Worm (Caenorhabditis elegans) whole organism, L4 larva: ENCODE data around the gene D1086.19.
"Not testable (repeated sequence)": the region's sequence is repeated elsewhere in the genome, so short reads cannot be mapped to it uniquely, and the experiment has no call there.

Experiments
- ama-1 ChIP-seq: fragments of 150-350 bp; optimal IDR thresholded peaks from 2 replicates; lab custom pipeline; 2014; ENCODE audit warnings: inconsistent platforms, mixed read lengths
- ceh-44 ChIP-seq: fragments of 200-800 bp; sonication (Bioruptor generic); IDR thresholded peaks from 2 replicates; pipeline ENCODE4 v1.3.6; 2022; ENCODE audit warnings: missing genetic modification reagents, missing genetic modification characterization, missing compliant biosample characterization
- ceh-82 ChIP-seq: sonication (generic microtip); optimal IDR thresholded peaks from 2 replicates; lab custom pipeline; 2017; ENCODE audit warnings: missing biosample characterization, missing genetic modification characterization
- dmd-6 ChIP-seq: fragments of 200-800 bp; sonication (Bioruptor generic); IDR thresholded peaks from 2 replicates; pipeline ENCODE4 v1.3.6; 2022; ENCODE audit warnings: missing genetic modification reagents, missing genetic modification characterization, missing compliant biosample characterization
- fkh-10 ChIP-seq: fragments of 150-350 bp; optimal IDR thresholded peaks from 2 replicates; lab custom pipeline; 2014; ENCODE audit warnings: missing biosample characterization, missing genetic modification reagents, missing genetic modification characterization
- nhr-28 ChIP-seq: fragments of 150-350 bp; optimal IDR thresholded peaks from 2 replicates; lab custom pipeline; 2014; ENCODE audit warnings: missing biosample characterization, missing genetic modification characterization
- rbr-2 ChIP-seq: sonication (generic microtip); optimal IDR thresholded peaks from 2 replicates; lab custom pipeline; 2016; ENCODE audit warnings: missing genotype, missing genetic modification characterization, missing compliant biosample characterization
- snpc-1.2 ChIP-seq: fragments of 200-800 bp; sonication (Bioruptor generic); IDR thresholded peaks from 2 replicates; pipeline ENCODE4 v1.3.6; 2022; ENCODE audit warnings: missing genetic modification reagents, missing genetic modification characterization, missing compliant biosample characterization
- unc-130 ChIP-seq: sonication (generic microtip); optimal IDR thresholded peaks from 2 replicates; lab custom pipeline; 2016; ENCODE audit warnings: missing genetic modification reagents, missing genetic modification characterization, missing compliant biosample characterization
- unc-62 ChIP-seq, 3 experiments: fragments of 150-350 bp in 1 of 3; sonication (generic microtip); optimal IDR thresholded peaks in 2 of 3; peaks in 1 of 3; 1 replicate in 1 of 3; 2 replicates in 2 of 3; lab custom pipeline; 2014 to 2017; ENCODE audit warnings: missing biosample characterization in 3 of 3, missing genetic modification characterization in 3 of 3, missing genetic modification reagents in 3 of 3, missing genotype in 1 of 3
- vab-7 ChIP-seq: fragments of 200-800 bp; sonication (Bioruptor generic); IDR thresholded peaks from 2 replicates; pipeline ENCODE4 v1.3.6; 2022; ENCODE audit warnings: missing genetic modification reagents, missing genetic modification characterization, missing compliant biosample characterization
- zag-1 ChIP-seq: fragments of 150-350 bp; optimal IDR thresholded peaks from 2 replicates; lab custom pipeline; 2014; ENCODE audit warnings: missing biosample characterization, missing genetic modification characterization
- zfp-3 ChIP-seq: fragments of 200-800 bp; sonication (Bioruptor generic); conservative IDR thresholded peaks from 2 replicates; pipeline ENCODE4 v1.3.6; 2022; ENCODE audit warnings: missing genetic modification reagents, missing genetic modification characterization, missing compliant biosample characterization

ce11 chrV:14124187-14124586 lies 36.0 kb downstream of the D1086.19 start:
- TF ChIP-seq rbr-2 (tag; lab: Kevin White, UChicago); unc-62 (GFP tag; optimal IDR thresholded peaks at IDR 0.05 in 1 of 2; lab: Kevin White, UChicago); unc-62 (tag; optimal IDR thresholded peaks at IDR 0.05; lab: Kevin White, UChicago); nhr-28; ama-1 (lab: Kevin White, UChicago); zag-1; unc-130; ceh-82 (tag; lab: Kevin White, UChicago); ceh-44; fkh-10 (GFP tag; lab: Kevin White, UChicago); vab-7: not testable (repeated sequence)
- TF ChIP-seq dmd-6 (GFP tag; lab: Robert Waterston, UW), result peak; percentile 31
- TF ChIP-seq snpc-1.2 (GFP tag; lab: Robert Waterston, UW), result 0 out of 2 replicates have a peak, but pooled peaks have one; percentile 12
- TF ChIP-seq zfp-3 (GFP tag; lab: Robert Waterston, UW), result 0 out of 2 replicates have a peak, but pooled peaks have one; percentile 49
